Fruit fly (Drosophila melanogaster) whole organism, pupa: Measurements from ENCODE around the gene CG14721.

Experiments
- CG10348 ChIP-seq: fragments of 200-800 bp; sonication (Bioruptor generic); IDR thresholded peaks from 2 replicates; pipeline ENCODE4 v1.3.6; 2022; ENCODE audit warnings: missing biosample characterization, missing genetic modification characterization
- CG12605 ChIP-seq: fragments of 200-800 bp; sonication (Bioruptor generic); IDR thresholded peaks from 2 replicates; pipeline ENCODE4 v1.3.6; 2022; ENCODE audit warnings: missing biosample characterization, missing genetic modification characterization
- CG13204 ChIP-seq: fragments of 200-800 bp; sonication (Bioruptor generic); optimal IDR thresholded peaks from 2 replicates; lab custom pipeline; 2018; ENCODE audit warnings: missing biosample characterization, mild to moderate bottlenecking, missing genetic modification characterization, moderate library complexity
- CG14655 ChIP-seq: fragments of 200-800 bp; sonication (Bioruptor generic); optimal IDR thresholded peaks from 3 replicates; lab custom pipeline; 2017; ENCODE audit warnings: mild to moderate bottlenecking, missing biosample characterization, missing genetic modification reagents, missing genetic modification characterization
- CG15710 ChIP-seq: fragments of 200-800 bp; sonication (Bioruptor generic); optimal IDR thresholded peaks from 2 replicates; lab custom pipeline; 2018; ENCODE audit warnings: missing biosample characterization, mild to moderate bottlenecking, missing genetic modification characterization, moderate library complexity
- CG17806 ChIP-seq: fragments of 200-800 bp; sonication (Bioruptor generic); optimal IDR thresholded peaks from 2 replicates; lab custom pipeline; 2018; ENCODE audit warnings: missing biosample characterization, mild to moderate bottlenecking, missing genetic modification characterization, moderate library complexity
- CG32121 ChIP-seq: fragments of 200-800 bp; sonication (Bioruptor generic); IDR thresholded peaks from 2 replicates; pipeline ENCODE4 v1.3.6; 2022; ENCODE audit warnings: missing biosample characterization, missing genetic modification characterization
- CG34367 ChIP-seq: fragments of 200-800 bp; sonication (Bioruptor generic); optimal IDR thresholded peaks from 2 replicates; lab custom pipeline; 2018; ENCODE audit warnings: missing biosample characterization, mild to moderate bottlenecking, missing genetic modification characterization
- CG4496 ChIP-seq: fragments of 200-800 bp; sonication (Bioruptor generic); IDR thresholded peaks from 3 replicates; pipeline ENCODE4 v1.3.6; 2022; ENCODE audit warnings: missing biosample characterization, missing genetic modification characterization
- CG8159 ChIP-seq: fragments of 200-800 bp; sonication (Bioruptor generic); optimal IDR thresholded peaks from 3 replicates; lab custom pipeline; 2018; ENCODE audit warnings: missing biosample characterization, mild to moderate bottlenecking, missing genetic modification characterization, moderate library complexity
- CG8301 ChIP-seq: fragments of 200-800 bp; sonication (Bioruptor generic); optimal IDR thresholded peaks from 2 replicates; lab custom pipeline; 2018; ENCODE audit warnings: missing biosample characterization, mild to moderate bottlenecking, missing genetic modification characterization
- CG9948 ChIP-seq: fragments of 200-800 bp; sonication (Bioruptor generic); optimal IDR thresholded peaks from 2 replicates; lab custom pipeline; 2018; ENCODE audit warnings: missing biosample characterization, mild to moderate bottlenecking, missing genetic modification characterization, moderate library complexity
- D1 ChIP-seq: fragments of 200-800 bp; sonication (Bioruptor generic); optimal IDR thresholded peaks from 2 replicates; lab custom pipeline; 2018; ENCODE audit warnings: missing biosample characterization, mild to moderate bottlenecking, missing genetic modification characterization, moderate library complexity
- EcR ChIP-seq: fragments of 200-800 bp; sonication (Bioruptor generic); optimal IDR thresholded peaks from 3 replicates; lab custom pipeline; 2019; ENCODE audit warnings: missing biosample characterization, missing genetic modification characterization, mild to moderate bottlenecking, moderate library complexity, missing genetic modification reagents
- Ets98B ChIP-seq: fragments of 200-800 bp; sonication (Bioruptor generic); IDR thresholded peaks from 2 replicates; pipeline ENCODE4 v1.3.6; 2022; ENCODE audit warnings: missing biosample characterization, missing genetic modification characterization
- Pif1A ChIP-seq: fragments of 200-800 bp; sonication (Bioruptor generic); optimal IDR thresholded peaks from 3 replicates; lab custom pipeline; 2016; ENCODE audit warnings: missing biosample characterization, missing genetic modification characterization
- Pif1B ChIP-seq: fragments of 200-800 bp; sonication (Bioruptor generic); optimal IDR thresholded peaks from 3 replicates; lab custom pipeline; 2016; ENCODE audit warnings: missing biosample characterization, missing genetic modification characterization
- Snoo ChIP-seq: fragments of 200-800 bp; sonication (Bioruptor generic); optimal IDR thresholded peaks from 3 replicates; lab custom pipeline; 2017; ENCODE audit warnings: missing biosample characterization, mild to moderate bottlenecking, missing genetic modification characterization, inconsistent platforms
- fd96Ca ChIP-seq: fragments of 200-800 bp; sonication (Bioruptor generic); IDR thresholded peaks from 3 replicates; pipeline ENCODE4 v1.3.6; 2022; ENCODE audit warnings: missing biosample characterization, missing genetic modification characterization
- gl ChIP-seq: fragments of 200-800 bp; sonication (Bioruptor generic); optimal IDR thresholded peaks from 2 replicates; lab custom pipeline; 2018; ENCODE audit warnings: missing biosample characterization, mild to moderate bottlenecking, missing genetic modification characterization
- rn ChIP-seq: fragments of 200-800 bp; sonication (Bioruptor generic); IDR thresholded peaks from 2 replicates; pipeline ENCODE4 v1.3.6; 2022; ENCODE audit warnings: missing biosample characterization, missing genetic modification characterization

CG14721 gene

dm6 chr3R:11758507-11759184 is 23.4 kb downstream of the CG14721 start:
- TF ChIP-seq CG13204 (GFP tag; lab: Kevin White, UChicago): peak; percentile 28
- TF ChIP-seq CG32121 (GFP tag; lab: Robert Waterston, UW): no peak
- TF ChIP-seq fd96Ca (GFP tag; lab: Robert Waterston, UW): no peak
- no peak for TF ChIP-seq CG9948 (tag; lab: Kevin White, UChicago)
- peak; percentile 40 for TF ChIP-seq Pif1B (GFP tag; lab: Kevin White, UChicago)
- peak; percentile 15 for TF ChIP-seq CG15710 (tag; lab: Kevin White, UChicago)
- TF ChIP-seq CG8301 (tag; lab: Kevin White, UChicago): peak; percentile 23
- no peak for TF ChIP-seq CG34367 (tag; lab: Kevin White, UChicago)
- TF ChIP-seq CG14655 (GFP tag; lab: Kevin White, UChicago): peak; percentile 9
- no peak for TF ChIP-seq rn (GFP tag; lab: Robert Waterston, UW)
- TF ChIP-seq Ets98B (GFP tag; lab: Robert Waterston, UW): no peak
- TF ChIP-seq CG17806 (tag; lab: Kevin White, UChicago): no peak
- no peak for TF ChIP-seq CG4496
- TF ChIP-seq gl (tag; lab: Kevin White, UChicago): no peak
- no peak for TF ChIP-seq CG12605
- no peak for TF ChIP-seq EcR (GFP tag; lab: Kevin White, UChicago)
- TF ChIP-seq Pif1A (GFP tag; lab: Kevin White, UChicago): peak; percentile 37
- peak; percentile 4 for TF ChIP-seq Snoo (tag; lab: Kevin White, UChicago)
- no peak for TF ChIP-seq CG10348 (GFP tag; lab: Robert Waterston, UW)
- TF ChIP-seq D1: peak; percentile 32
- peak; percentile 53 for TF ChIP-seq CG8159

DNA sequence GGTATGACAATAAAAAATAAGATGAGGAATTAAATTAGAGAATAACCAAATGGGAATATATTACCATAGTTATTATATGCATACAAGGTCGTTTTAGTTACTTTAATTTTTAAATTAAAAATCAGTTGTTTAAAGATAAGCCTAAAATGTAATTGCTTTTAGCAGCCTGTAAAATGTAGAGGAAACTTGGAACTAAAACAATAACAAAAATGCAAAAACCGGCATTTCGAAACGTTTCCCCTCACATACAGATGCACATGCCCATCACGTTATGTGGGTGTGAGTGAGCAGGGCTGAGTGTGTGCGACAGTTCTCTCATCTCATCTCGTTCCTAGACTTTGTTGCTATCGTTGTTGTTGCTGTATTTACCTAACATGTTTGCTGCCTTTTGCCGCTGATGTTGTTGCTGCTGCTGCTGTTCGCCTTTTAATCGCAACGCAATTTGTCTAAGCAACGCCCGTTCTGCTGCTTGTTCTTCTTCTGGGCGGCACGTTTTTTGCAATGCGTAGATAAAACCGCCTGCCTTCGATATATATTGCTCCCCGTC is 24.0 kb downstream of the CG14721 start:
- TF ChIP-seq CG15710 (tag; lab: Kevin White, UChicago): no peak
- no peak for TF ChIP-seq CG9948 (tag; lab: Kevin White, UChicago)
- TF ChIP-seq Pif1B (GFP tag; lab: Kevin White, UChicago): no peak
- TF ChIP-seq Ets98B (GFP tag; lab: Robert Waterston, UW): no peak
- no peak for TF ChIP-seq CG13204 (GFP tag; lab: Kevin White, UChicago)
- no peak for TF ChIP-seq gl (tag; lab: Kevin White, UChicago)
- no peak for TF ChIP-seq CG14655 (GFP tag; lab: Kevin White, UChicago)
- TF ChIP-seq CG12605: no peak
- TF ChIP-seq CG4496: no peak
- TF ChIP-seq rn (GFP tag; lab: Robert Waterston, UW): no peak
- TF ChIP-seq CG8301 (tag; lab: Kevin White, UChicago): no peak

dm6 chr3R:11759971-11760370 is 24.7 kb downstream of the CG14721 start:
- no peak for TF ChIP-seq CG15710 (tag; lab: Kevin White, UChicago)
- TF ChIP-seq CG10348 (GFP tag; lab: Robert Waterston, UW): no peak
- TF ChIP-seq CG8159: no peak
- no peak for TF ChIP-seq CG17806 (tag; lab: Kevin White, UChicago)
- no peak for TF ChIP-seq EcR (GFP tag; lab: Kevin White, UChicago)
- no peak for TF ChIP-seq fd96Ca (GFP tag; lab: Robert Waterston, UW)
- no peak for TF ChIP-seq Snoo (tag; lab: Kevin White, UChicago)
- no peak for TF ChIP-seq Pif1B (GFP tag; lab: Kevin White, UChicago)
- TF ChIP-seq CG32121 (GFP tag; lab: Robert Waterston, UW): no peak
- no peak for TF ChIP-seq CG9948 (tag; lab: Kevin White, UChicago)
- TF ChIP-seq CG12605: no peak
- TF ChIP-seq CG4496: no peak
- TF ChIP-seq gl (tag; lab: Kevin White, UChicago): no peak

DNA sequence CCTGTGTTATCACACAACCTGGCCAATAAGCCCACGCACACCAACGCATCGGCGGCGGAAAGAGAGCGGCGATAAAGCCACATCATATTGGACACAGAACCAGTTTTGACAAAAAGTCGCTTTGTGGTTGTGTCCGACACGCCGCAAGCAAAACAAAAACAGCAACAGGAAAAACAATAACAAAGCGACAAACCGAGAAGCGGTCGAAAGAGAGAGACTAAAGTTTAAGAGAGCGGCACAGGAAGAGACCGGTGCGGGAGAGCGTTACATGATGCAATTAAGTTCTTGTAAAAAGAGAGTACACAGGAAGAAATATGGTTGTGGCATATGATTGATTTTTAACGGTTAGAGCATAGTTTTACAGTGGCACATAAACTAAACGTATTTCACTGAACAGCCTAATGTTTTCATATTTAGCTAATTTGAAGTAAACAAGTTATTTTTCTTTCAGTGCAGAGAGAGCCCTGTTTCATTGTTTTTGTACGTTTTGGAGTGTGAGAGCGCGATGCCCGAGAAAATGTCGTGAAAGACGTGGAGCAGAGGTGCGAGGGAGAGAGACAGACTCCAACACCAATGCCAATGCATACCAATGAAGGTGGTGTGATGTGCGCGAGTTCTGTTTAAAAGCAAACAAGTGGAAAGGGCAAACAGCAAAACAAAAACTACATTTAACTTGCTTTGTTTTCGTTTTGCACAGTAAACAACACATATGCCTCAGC is 25.6 kb downstream of the CG14721 start:
- peak; percentile 100 for TF ChIP-seq gl (tag; lab: Kevin White, UChicago)
- peak; percentile 99 for TF ChIP-seq D1
- no peak for TF ChIP-seq rn (GFP tag; lab: Robert Waterston, UW)
- TF ChIP-seq CG13204 (GFP tag; lab: Kevin White, UChicago): peak; percentile 99
- TF ChIP-seq CG4496: no peak
- no peak for TF ChIP-seq Ets98B (GFP tag; lab: Robert Waterston, UW)
- peak; percentile 100 for TF ChIP-seq CG17806 (tag; lab: Kevin White, UChicago)
- TF ChIP-seq CG12605: no peak
- TF ChIP-seq CG10348 (GFP tag; lab: Robert Waterston, UW): no peak
- peak; percentile 100 for TF ChIP-seq Pif1B (GFP tag; lab: Kevin White, UChicago)
- peak; percentile 100 for TF ChIP-seq CG15710 (tag; lab: Kevin White, UChicago)
- peak; percentile 100 for TF ChIP-seq CG14655 (GFP tag; lab: Kevin White, UChicago)
- no peak for TF ChIP-seq CG32121 (GFP tag; lab: Robert Waterston, UW)
- peak; percentile 100 for TF ChIP-seq CG8159
- no peak for TF ChIP-seq fd96Ca (GFP tag; lab: Robert Waterston, UW)
- peak; percentile 79 for TF ChIP-seq EcR (GFP tag; lab: Kevin White, UChicago)
- peak; percentile 100 for TF ChIP-seq CG9948 (tag; lab: Kevin White, UChicago)
- TF ChIP-seq CG34367 (tag; lab: Kevin White, UChicago): peak; percentile 100
- peak; percentile 100 for TF ChIP-seq Snoo (tag; lab: Kevin White, UChicago)
- TF ChIP-seq CG8301 (tag; lab: Kevin White, UChicago): peak; percentile 100
- peak; percentile 100 for TF ChIP-seq Pif1A (GFP tag; lab: Kevin White, UChicago)
